Worm (Caenorhabditis elegans) whole organism, early embryonic: ENCODE results near the gene tag-280.

Experiments used
- B0310.2 ChIP-seq: sonication (generic microtip); optimal IDR thresholded peaks from 2 replicates; lab custom pipeline; 2016; ENCODE audit warnings: mild to moderate bottlenecking, missing genetic modification characterization, missing compliant biosample characterization
- F13C5.2 ChIP-seq: sonication (generic microtip); optimal IDR thresholded peaks from 2 replicates; lab custom pipeline; 2017; ENCODE audit warnings: mild to moderate bottlenecking, missing genetic modification characterization, inconsistent platforms, missing compliant biosample characterization
- aly-1 ChIP-seq: sonication (generic microtip); optimal IDR thresholded peaks from 2 replicates; lab custom pipeline; 2016; ENCODE audit warnings: missing genetic modification characterization, missing compliant biosample characterization
- ama-1 ChIP-seq: fragments of 150-350 bp; optimal IDR thresholded peaks from 2 replicates; lab custom pipeline; 2014
- ceh-13 ChIP-seq: fragments of 200-800 bp; sonication (Bioruptor generic); optimal IDR thresholded peaks from 2 replicates; lab custom pipeline; 2018; ENCODE audit warnings: mild to moderate bottlenecking, missing genetic modification characterization, missing compliant biosample characterization
- ceh-36 ChIP-seq: sonication (generic microtip); optimal IDR thresholded peaks from 2 replicates; lab custom pipeline; 2016; ENCODE audit warnings: missing genetic modification characterization, inconsistent platforms, missing compliant biosample characterization
- ets-7 ChIP-seq: sonication (generic microtip); optimal IDR thresholded peaks from 2 replicates; lab custom pipeline; 2016; ENCODE audit warnings: missing genotype, missing genetic modification characterization, missing compliant biosample characterization
- flt-1 ChIP-seq: fragments of 200-800 bp; sonication (Bioruptor generic); IDR thresholded peaks from 2 replicates; pipeline ENCODE4 v1.3.6; 2022; ENCODE audit warnings: missing genetic modification characterization, missing compliant biosample characterization
- hmbx-1 ChIP-seq: sonication (generic microtip); optimal IDR thresholded peaks from 2 replicates; lab custom pipeline; 2016; ENCODE audit warnings: mild to moderate bottlenecking, missing genetic modification characterization, missing compliant biosample characterization
- hmg-4 ChIP-seq: fragments of 200-800 bp; sonication (Bioruptor generic); optimal IDR thresholded peaks from 2 replicates; lab custom pipeline; 2018; ENCODE audit warnings: mild to moderate bottlenecking, missing genetic modification characterization, missing compliant biosample characterization
- hnd-1 ChIP-seq: sonication (generic microtip); optimal IDR thresholded peaks from 2 replicates; lab custom pipeline; 2016; ENCODE audit warnings: missing genetic modification characterization, missing compliant biosample characterization
- pes-1 ChIP-seq: fragments of 200-800 bp; sonication (Bioruptor generic); IDR thresholded peaks from 2 replicates; pipeline ENCODE4 v1.3.6; 2022; ENCODE audit warnings: missing genetic modification reagents, missing genetic modification characterization, missing compliant biosample characterization
- scrt-1 ChIP-seq: fragments of 200-800 bp; sonication (Bioruptor generic); IDR thresholded peaks from 2 replicates; pipeline ENCODE4 v1.3.6; 2022; ENCODE audit warnings: missing genetic modification characterization, missing compliant biosample characterization
- sea-1 ChIP-seq: fragments of 200-800 bp; sonication (Bioruptor generic); conservative IDR thresholded peaks from 2 replicates; pipeline ENCODE4 v1.3.6; 2022; ENCODE audit warnings: missing genetic modification characterization, missing compliant biosample characterization
- tbx-11 ChIP-seq: fragments of 200-800 bp; sonication (Bioruptor generic); IDR thresholded peaks from 2 replicates; pipeline ENCODE4 v1.3.6; 2022; ENCODE audit warnings: missing genetic modification characterization, missing compliant biosample characterization
- tbx-37 ChIP-seq: fragments of 200-800 bp; sonication (Bioruptor generic); conservative IDR thresholded peaks from 2 replicates; pipeline ENCODE4 v1.3.6; 2022; ENCODE audit warnings: missing genetic modification reagents, missing genetic modification characterization, missing compliant biosample characterization
- tra-4 ChIP-seq: sonication (generic microtip); optimal IDR thresholded peaks from 2 replicates; lab custom pipeline; 2017; ENCODE audit warnings: missing genetic modification characterization, missing compliant biosample characterization

tag-280 gene

ce11 chrII:12465557-12465956 is 5.1 kb downstream of the tag-280 start, which contains the start of gene sre-37:
sre-37 (plus strand) TSS chrII:12465857.
- TF ChIP-seq B0310.2 (tag; lab: Kevin White, UChicago) (no peak), ceh-13 (no peak), ets-7 (tag; lab: Kevin White, UChicago) (no peak), tbx-11 (GFP tag; lab: Robert Waterston, UW) (no peak), ceh-36 (tag; lab: Kevin White, UChicago) (no peak), flt-1 (no peak)

ce11 chrII:12467047-12467446 is 6.6 kb downstream of the tag-280 start, which contains the start of gene srg-16:
srg-16 (plus strand) TSS chrII:12467133.
- no peak for TF ChIP-seq tra-4
- TF ChIP-seq ceh-36 (tag; lab: Kevin White, UChicago), result peak; percentile 63

- TF ChIP-seq ets-7 (tag; lab: Kevin White, UChicago) (no peak), tbx-37 (GFP tag; lab: Robert Waterston, UW) (no peak), aly-1 (tag; lab: Kevin White, UChicago) (no peak), hnd-1 (tag; lab: Kevin White, UChicago) (no peak), hmbx-1 (tag; lab: Kevin White, UChicago) (no peak), ama-1 (lab: Kevin White, UChicago) (no peak), hmg-4 (no peak), scrt-1 (GFP tag; lab: Robert Waterston, UW) (no peak), ceh-13 (no peak), sea-1 (no peak)
Measured at ce11 chrII:12471138-12471855, 10.8 kb downstream of the tag-280 start, which contains the start of the genes F15A4.5 and phat-8. F15A4.5 (minus strand) TSS chrII:12471238. phat-8 (plus strand) TSS chrII:12471805.

ce11 chrII:12473406-12473805 is 13.0 kb downstream of the tag-280 start, which contains the start of gene srg-17:
srg-17 (plus strand) TSS chrII:12473706.
- no peak for TF ChIP-seq sea-1
- TF ChIP-seq ets-7 (tag; lab: Kevin White, UChicago), result no peak
- TF ChIP-seq tra-4, result no peak
- no peak for TF ChIP-seq F13C5.2
- TF ChIP-seq pes-1, result no peak
- TF ChIP-seq ceh-13, result no peak
- no peak for TF ChIP-seq flt-1
- TF ChIP-seq ceh-36 (tag; lab: Kevin White, UChicago), result no peak
- no peak for TF ChIP-seq hnd-1 (tag; lab: Kevin White, UChicago)
- no peak for TF ChIP-seq hmg-4
- TF ChIP-seq tbx-37 (GFP tag; lab: Robert Waterston, UW), result no peak
- no peak for TF ChIP-seq tbx-11 (GFP tag; lab: Robert Waterston, UW)
- TF ChIP-seq scrt-1 (GFP tag; lab: Robert Waterston, UW), result no peak
- TF ChIP-seq aly-1 (tag; lab: Kevin White, UChicago), result no peak
- no peak for TF ChIP-seq hmbx-1 (tag; lab: Kevin White, UChicago)
- no peak for TF ChIP-seq B0310.2 (tag; lab: Kevin White, UChicago)

ce11 chrII:12480811-12481210 is 20.4 kb downstream of the tag-280 start, which contains the start of gene arrd-9:
arrd-9 (minus strand) TSS chrII:12480911.
- TF ChIP-seq ceh-13, result no peak
- TF ChIP-seq ama-1 (lab: Kevin White, UChicago), result no peak
- TF ChIP-seq sea-1, result no peak
- TF ChIP-seq flt-1, result no peak
- TF ChIP-seq pes-1, result no peak
- TF ChIP-seq tbx-37 (GFP tag; lab: Robert Waterston, UW), result no peak
- no peak for TF ChIP-seq tra-4
- no peak for TF ChIP-seq ceh-36 (tag; lab: Kevin White, UChicago)
- no peak for TF ChIP-seq F13C5.2
- TF ChIP-seq hmg-4, result no peak
- TF ChIP-seq hnd-1 (tag; lab: Kevin White, UChicago), result no peak
- no peak for TF ChIP-seq aly-1 (tag; lab: Kevin White, UChicago)
- TF ChIP-seq tbx-11 (GFP tag; lab: Robert Waterston, UW), result no peak
- TF ChIP-seq B0310.2 (tag; lab: Kevin White, UChicago), result no peak
- no peak for TF ChIP-seq ets-7 (tag; lab: Kevin White, UChicago)
- TF ChIP-seq scrt-1 (GFP tag; lab: Robert Waterston, UW), result no peak
- TF ChIP-seq hmbx-1 (tag; lab: Kevin White, UChicago), result no peak

ce11 chrII:12481645-12482044 is 21.2 kb downstream of the tag-280 start:
- TF ChIP-seq tra-4 (no peak), scrt-1 (GFP tag; lab: Robert Waterston, UW) (no peak), hmg-4 (no peak), tbx-37 (GFP tag; lab: Robert Waterston, UW) (no peak), ama-1 (lab: Kevin White, UChicago) (no peak), sea-1 (no peak), pes-1 (no peak), ets-7 (tag; lab: Kevin White, UChicago) (no peak), flt-1 (no peak), B0310.2 (tag; lab: Kevin White, UChicago) (no peak), ceh-13 (no peak), F13C5.2 (no peak), aly-1 (tag; lab: Kevin White, UChicago) (no peak)

ce11 chrII:12482622-12483021 is 22.2 kb downstream of the tag-280 start, which contains the start of gene fbxb-102:
fbxb-102 (plus strand) TSS chrII:12482922.
- TF ChIP-seq flt-1 (no peak), scrt-1 (GFP tag; lab: Robert Waterston, UW) (no peak), tbx-37 (GFP tag; lab: Robert Waterston, UW) (no peak)

ce11 chrII:12485060-12485459 is 24.6 kb downstream of the tag-280 start, which contains the start of gene F15A4.10:
F15A4.10 (minus strand) TSS chrII:12485160.
- TF ChIP-seq F13C5.2 (no peak), tbx-11 (GFP tag; lab: Robert Waterston, UW) (no peak)
